Worm (Caenorhabditis elegans) whole organism, young adult: Measurements from ENCODE around the gene H10D18.5.

Experiments
- F37B4.10 ChIP-seq: fragments of 200-800 bp; sonication (Bioruptor generic); IDR thresholded peaks from 2 replicates; pipeline ENCODE4 v1.3.6; 2022; ENCODE audit warnings: missing genetic modification characterization, missing compliant biosample characterization
- F55B11.4 ChIP-seq: sonication (generic microtip); optimal IDR thresholded peaks from 2 replicates; lab custom pipeline; 2016; ENCODE audit warnings: missing compliant biosample characterization, missing genetic modification characterization, borderline replicate concordance; ENCODE audit not compliant: insufficient read depth
- ama-1 ChIP-seq, 3 experiments: fragments of 150-350 bp in 1 of 3; sonication (generic microtip) in 2 of 3; optimal IDR thresholded peaks; 2 replicates each; lab custom pipeline; 2014 to 2018; ENCODE audit warnings: missing biosample characterization in 2 of 3, missing genetic modification characterization in 2 of 3, missing genetic modification reagents in 2 of 3
- ccch-3 ChIP-seq: fragments of 200-800 bp; sonication (Bioruptor generic); optimal IDR thresholded peaks from 2 replicates; lab custom pipeline; 2018; ENCODE audit warnings: mild to moderate bottlenecking, missing genetic modification characterization, missing compliant biosample characterization
- cebp-2 ChIP-seq: fragments of 200-800 bp; sonication (Bioruptor generic); IDR thresholded peaks from 2 replicates; pipeline ENCODE4 v1.3.6; 2022; ENCODE audit warnings: missing genetic modification characterization, missing compliant biosample characterization
- lag-1 ChIP-seq: fragments of 200-800 bp; sonication (Bioruptor generic); IDR thresholded peaks from 2 replicates; pipeline ENCODE4 v1.3.6; 2022; ENCODE audit warnings: missing genetic modification reagents, missing genetic modification characterization, missing compliant biosample characterization
- lin-54 ChIP-seq: fragments of 200-800 bp; sonication (Bioruptor generic); optimal IDR thresholded peaks from 2 replicates; lab custom pipeline; 2018; ENCODE audit warnings: mild to moderate bottlenecking, missing genetic modification characterization, missing compliant biosample characterization
- mcd-1 ChIP-seq: fragments of 200-800 bp; sonication (Bioruptor generic); IDR thresholded peaks from 2 replicates; pipeline ENCODE4 v1.3.6; 2022; ENCODE audit warnings: missing genetic modification reagents, missing genetic modification characterization, missing compliant biosample characterization
- snpc-1.1 ChIP-seq: sonication (generic microtip); optimal IDR thresholded peaks from 2 replicates; lab custom pipeline; 2017; ENCODE audit warnings: missing genetic modification characterization, mild to moderate bottlenecking, missing compliant biosample characterization, antibody characterized with exemption, moderate library complexity, missing genotype, missing genetic modification reagents; ENCODE audit not compliant: insufficient read depth
- snpc-4 ChIP-seq, 5 experiments: fragments of 150-350 bp in 1 of 5; sonication (generic microtip) in 4 of 5; optimal IDR thresholded peaks; 2 replicates each; lab custom pipeline; 2014 to 2018; ENCODE audit warnings: missing genetic modification characterization in 5 of 5, missing biosample characterization in 3 of 5, antibody characterized with exemption in 2 of 5, mild to moderate bottlenecking in 2 of 5, missing compliant biosample characterization in 2 of 5, missing genotype in 2 of 5, moderate library complexity in 2 of 5, missing genetic modification reagents in 1 of 5
- tbx-9 ChIP-seq: sonication (generic microtip); optimal IDR thresholded peaks from 2 replicates; lab custom pipeline; 2016; ENCODE audit warnings: borderline replicate concordance, missing genetic modification characterization, inconsistent platforms, missing compliant biosample characterization
- unc-62 ChIP-seq: fragments of 150-350 bp; optimal IDR thresholded peaks from 2 replicates; lab custom pipeline; 2014; ENCODE audit warnings: missing biosample characterization, missing genetic modification reagents, missing genetic modification characterization
- xnd-1 ChIP-seq: sonication (generic microtip); optimal IDR thresholded peaks from 2 replicates; lab custom pipeline; 2016; ENCODE audit warnings: missing genotype, missing genetic modification reagents, missing genetic modification characterization, missing compliant biosample characterization
- zim-3 ChIP-seq: sonication (generic microtip); optimal IDR thresholded peaks from 2 replicates; lab custom pipeline; 2017; ENCODE audit warnings: mild to moderate bottlenecking, missing genetic modification characterization, moderate library complexity, missing compliant biosample characterization

ce11 chrV:3807846-3808245, 23.7 kb downstream of the H10D18.5 start:
- TF ChIP-seq lin-54 (GFP tag; lab: Kevin White, UChicago), result no peak
- TF ChIP-seq snpc-1.1 (tag; lab: Kevin White, UChicago), result no peak
- no peak for TF ChIP-seq lag-1 (GFP tag; lab: Robert Waterston, UW)
- no peak for TF ChIP-seq F55B11.4
- TF ChIP-seq snpc-4 (GFP tag; optimal IDR thresholded peaks at IDR 0.05; lab: Kevin White, UChicago), result no peak
- TF ChIP-seq snpc-4 (tag; optimal IDR thresholded peaks at IDR 0.05; lab: Kevin White, UChicago), result no peak
- no peak for TF ChIP-seq unc-62 (GFP tag; lab: Kevin White, UChicago)
- no peak for TF ChIP-seq xnd-1 (tag; lab: Kevin White, UChicago)
- no peak for TF ChIP-seq tbx-9 (tag; lab: Kevin White, UChicago)
- no peak for TF ChIP-seq ama-1 (optimal IDR thresholded peaks at IDR 0.05; lab: Kevin White, UChicago)
- TF ChIP-seq ama-1 (GFP tag; optimal IDR thresholded peaks at IDR 0.05; lab: Kevin White, UChicago), result no peak
- no peak for TF ChIP-seq ccch-3 (GFP tag; lab: Kevin White, UChicago)
- no peak for TF ChIP-seq cebp-2 (GFP tag; lab: Robert Waterston, UW)
- TF ChIP-seq zim-3, result no peak
- TF ChIP-seq mcd-1 (GFP tag; lab: Robert Waterston, UW), result no peak
- no peak for TF ChIP-seq F37B4.10 (GFP tag; lab: Robert Waterston, UW)
